Fruit fly (Drosophila melanogaster) whole organism, embryonic: ENCODE results near the gene klar.
A peak's percentile ranks its signal among the peaks of the same experiment; 100 is the strongest.

Experiments used
- Bteb2 ChIP-seq: fragments of 200-800 bp; sonication (Bioruptor generic); optimal IDR thresholded peaks from 2 replicates; lab custom pipeline; 2016; ENCODE audit warnings: missing biosample characterization, missing genetic modification characterization
- CG10543 ChIP-seq: fragments of 200-800 bp; sonication (Bioruptor generic); optimal IDR thresholded peaks from 3 replicates; lab custom pipeline; 2017; ENCODE audit warnings: missing biosample characterization, mild to moderate bottlenecking, missing genetic modification characterization, moderate library complexity
- CG11696 ChIP-seq: fragments of 200-800 bp; sonication (Bioruptor generic); IDR thresholded peaks from 2 replicates; pipeline ENCODE4 v1.3.6; 2022; ENCODE audit warnings: missing biosample characterization, missing genetic modification characterization
- CG13123 ChIP-seq: fragments of 200-800 bp; sonication (Bioruptor generic); optimal IDR thresholded peaks from 2 replicates; lab custom pipeline; 2016; ENCODE audit warnings: missing biosample characterization, missing genetic modification characterization
- CG17568 ChIP-seq: fragments of 200-800 bp; sonication (Bioruptor generic); optimal IDR thresholded peaks from 2 replicates; lab custom pipeline; 2018; ENCODE audit warnings: missing biosample characterization, mild to moderate bottlenecking, missing genetic modification characterization, moderate library complexity
- CG17612 ChIP-seq: fragments of 200-800 bp; sonication (Bioruptor generic); IDR thresholded peaks from 2 replicates; pipeline ENCODE4 v1.3.6; 2022; ENCODE audit warnings: missing biosample characterization, missing genetic modification characterization
- CG17912 ChIP-seq: fragments of 200-800 bp; sonication (Bioruptor generic); optimal IDR thresholded peaks from 2 replicates; lab custom pipeline; 2018; ENCODE audit warnings: missing biosample characterization, mild to moderate bottlenecking, missing genetic modification characterization
- CG2875 ChIP-seq: fragments of 200-800 bp; sonication (Bioruptor generic); optimal IDR thresholded peaks from 2 replicates; lab custom pipeline; 2017; ENCODE audit warnings: missing biosample characterization, mild to moderate bottlenecking, missing genetic modification characterization, missing genetic modification reagents
- CG2889 ChIP-seq: fragments of 200-800 bp; sonication (Bioruptor generic); IDR thresholded peaks from 3 replicates; pipeline ENCODE4 v1.3.6; 2022; ENCODE audit warnings: missing biosample characterization, missing genetic modification characterization
- CG30020 ChIP-seq: fragments of 200-800 bp; optimal IDR thresholded peaks from 2 replicates; lab custom pipeline; 2019; ENCODE audit warnings: missing biosample characterization, mild to moderate bottlenecking, missing genetic modification characterization, moderate library complexity
- CG3065 ChIP-seq: fragments of 200-800 bp; sonication (Bioruptor generic); optimal IDR thresholded peaks from 2 replicates; lab custom pipeline; 2016; ENCODE audit warnings: missing biosample characterization, missing genetic modification characterization
- CG31224 ChIP-seq: fragments of 200-800 bp; sonication (Bioruptor generic); IDR thresholded peaks from 2 replicates; pipeline ENCODE4 v1.3.6; 2022; ENCODE audit warnings: missing biosample characterization, missing genetic modification characterization
- CG31388 ChIP-seq: fragments of 200-800 bp; sonication (Bioruptor generic); optimal IDR thresholded peaks from 2 replicates; lab custom pipeline; 2016; ENCODE audit warnings: missing biosample characterization, missing genetic modification characterization
- CG42726 ChIP-seq: fragments of 200-800 bp; sonication (Bioruptor generic); IDR thresholded peaks from 2 replicates; pipeline ENCODE4 v1.3.6; 2022; ENCODE audit warnings: missing biosample characterization, missing genetic modification characterization; ENCODE audit not compliant: partially characterized antibody
- CG4707 ChIP-seq: fragments of 200-800 bp; sonication (Bioruptor generic); optimal IDR thresholded peaks from 2 replicates; lab custom pipeline; 2018; ENCODE audit warnings: missing biosample characterization, mild to moderate bottlenecking, missing genetic modification characterization, moderate library complexity
- CG4820 ChIP-seq: fragments of 200-800 bp; sonication (Bioruptor generic); optimal IDR thresholded peaks from 3 replicates; lab custom pipeline; 2016; ENCODE audit warnings: missing biosample characterization, missing genetic modification characterization
- CG6272 ChIP-seq: fragments of 200-800 bp; sonication (Bioruptor generic); IDR thresholded peaks from 2 replicates; pipeline ENCODE4 v1.3.6; 2022; ENCODE audit warnings: missing biosample characterization, missing genetic modification characterization
- CG6654 ChIP-seq: fragments of 200-800 bp; sonication (Bioruptor generic); optimal IDR thresholded peaks from 2 replicates; lab custom pipeline; 2017; ENCODE audit warnings: missing biosample characterization, mild to moderate bottlenecking, missing genetic modification characterization
- CG6791 ChIP-seq: fragments of 200-800 bp; sonication (Bioruptor generic); IDR thresholded peaks from 3 replicates; pipeline ENCODE4 v1.3.6; 2022; ENCODE audit warnings: missing biosample characterization, missing genetic modification characterization; ENCODE audit not compliant: partially characterized antibody
- CG6854 ChIP-seq: fragments of 200-800 bp; sonication (Bioruptor generic); optimal IDR thresholded peaks from 3 replicates; lab custom pipeline; 2017; ENCODE audit warnings: missing biosample characterization, mild to moderate bottlenecking, missing genetic modification characterization
- CG7556 ChIP-seq: fragments of 200-800 bp; sonication (Bioruptor generic); optimal IDR thresholded peaks from 2 replicates; lab custom pipeline; 2017; ENCODE audit warnings: missing biosample characterization, mild to moderate bottlenecking, missing genetic modification characterization
- CG7786 ChIP-seq: fragments of 200-800 bp; sonication (Bioruptor generic); optimal IDR thresholded peaks from 2 replicates; lab custom pipeline; 2016; ENCODE audit warnings: missing biosample characterization, missing genetic modification characterization
- E2f1 ChIP-seq: fragments of 200-800 bp; sonication (Bioruptor generic); IDR thresholded peaks from 2 replicates; pipeline ENCODE4 v1.3.6; 2022; ENCODE audit warnings: missing biosample characterization, missing genetic modification characterization
- Ets97D ChIP-seq: fragments of 200-800 bp; sonication (Bioruptor generic); optimal IDR thresholded peaks from 3 replicates; lab custom pipeline; 2016; ENCODE audit warnings: missing biosample characterization, missing genetic modification characterization
- HHEX ChIP-seq: fragments of 200-800 bp; sonication (Bioruptor generic); optimal IDR thresholded peaks from 3 replicates; lab custom pipeline; 2017; ENCODE audit warnings: missing biosample characterization, mild to moderate bottlenecking, missing genetic modification characterization, missing genetic modification reagents
- HLHmδ ChIP-seq: fragments of 200-800 bp; sonication (Bioruptor generic); optimal IDR thresholded peaks from 2 replicates; lab custom pipeline; 2018; ENCODE audit warnings: missing biosample characterization, mild to moderate bottlenecking, missing genetic modification characterization, moderate library complexity
- HmgD ChIP-seq: fragments of 200-800 bp; sonication (Bioruptor generic); optimal IDR thresholded peaks from 3 replicates; lab custom pipeline; 2016; ENCODE audit warnings: missing biosample characterization, missing genetic modification characterization
- Lhr ChIP-seq: fragments of 200-800 bp; sonication (Bioruptor generic); optimal IDR thresholded peaks from 3 replicates; lab custom pipeline; 2017; ENCODE audit warnings: mild to moderate bottlenecking, missing biosample characterization, missing genetic modification reagents, missing genetic modification characterization
- Max ChIP-seq: fragments of 200-800 bp; sonication (Bioruptor generic); optimal IDR thresholded peaks from 2 replicates; lab custom pipeline; 2016; ENCODE audit warnings: missing biosample characterization, mild to moderate bottlenecking, missing genetic modification characterization
- Med ChIP-seq: fragments of 200-800 bp; sonication (Bioruptor generic); peaks from one replicate; lab custom pipeline; 2016; ENCODE audit warnings: missing biosample characterization, missing genetic modification characterization, mild to moderate bottlenecking, inconsistent platforms, moderate library complexity
- NK7.1 ChIP-seq: fragments of 200-800 bp; sonication (Bioruptor generic); optimal IDR thresholded peaks from 3 replicates; lab custom pipeline; 2016; ENCODE audit warnings: missing biosample characterization, missing genetic modification characterization
- Nf-YA ChIP-seq: fragments of 200-800 bp; sonication (Bioruptor generic); IDR thresholded peaks from 2 replicates; pipeline ENCODE4 v1.3.6; 2022; ENCODE audit warnings: missing biosample characterization, missing genetic modification characterization
- Nf-YB ChIP-seq: fragments of 200-800 bp; sonication (Bioruptor generic); optimal IDR thresholded peaks from 3 replicates; lab custom pipeline; 2019; ENCODE audit warnings: missing biosample characterization, mild to moderate bottlenecking, missing genetic modification characterization, moderate library complexity
- bbx ChIP-seq: fragments of 200-800 bp; sonication (Bioruptor generic); IDR thresholded peaks from 2 replicates; pipeline ENCODE4 v1.3.6; 2022; ENCODE audit warnings: missing biosample characterization, missing genetic modification characterization; ENCODE audit not compliant: partially characterized antibody
- cg ChIP-seq: fragments of 200-800 bp; sonication (Bioruptor generic); optimal IDR thresholded peaks from 3 replicates; lab custom pipeline; 2019; ENCODE audit warnings: missing biosample characterization, mild to moderate bottlenecking, missing genetic modification characterization, moderate library complexity
- chif ChIP-seq, 2 experiments: fragments of 200-800 bp; sonication (Bioruptor generic); optimal IDR thresholded peaks; 3 replicates each; lab custom pipeline; 2016; ENCODE audit warnings: missing biosample characterization in 2 of 2, missing genetic modification characterization in 2 of 2
- da ChIP-seq: fragments of 200-800 bp; sonication (Bioruptor generic); optimal IDR thresholded peaks from 2 replicates; lab custom pipeline; 2016; ENCODE audit warnings: missing biosample characterization, missing genetic modification characterization
- dmrt11E ChIP-seq: fragments of 200-800 bp; sonication (Bioruptor generic); optimal IDR thresholded peaks from 3 replicates; lab custom pipeline; 2018; ENCODE audit warnings: missing biosample characterization, mild to moderate bottlenecking, missing genetic modification characterization, moderate library complexity
- gem ChIP-seq: fragments of 200-800 bp; sonication (Bioruptor generic); optimal IDR thresholded peaks from 2 replicates; lab custom pipeline; 2019; ENCODE audit warnings: missing biosample characterization, mild to moderate bottlenecking, missing genetic modification characterization, moderate library complexity
- her ChIP-seq: fragments of 200-800 bp; sonication (Bioruptor generic); optimal IDR thresholded peaks from 2 replicates; lab custom pipeline; 2016; ENCODE audit warnings: missing biosample characterization, missing genetic modification characterization
- inv ChIP-seq: fragments of 200-800 bp; sonication (Bioruptor generic); IDR thresholded peaks from 2 replicates; pipeline ENCODE4 v1.3.6; 2022; ENCODE audit warnings: missing biosample characterization, missing genetic modification characterization; ENCODE audit not compliant: partially characterized antibody
- jing ChIP-seq: fragments of 200-800 bp; sonication (Bioruptor generic); optimal IDR thresholded peaks from 2 replicates; lab custom pipeline; 2018; ENCODE audit warnings: missing biosample characterization, mild to moderate bottlenecking, missing genetic modification characterization
- ken ChIP-seq: fragments of 200-800 bp; sonication (Bioruptor generic); IDR thresholded peaks from 3 replicates; pipeline ENCODE4 v1.3.6; 2022; ENCODE audit warnings: missing biosample characterization, missing genetic modification characterization
- maf-S ChIP-seq: fragments of 200-800 bp; sonication (Bioruptor generic); optimal IDR thresholded peaks from 2 replicates; lab custom pipeline; 2016; ENCODE audit warnings: missing biosample characterization, missing genetic modification characterization
- mam ChIP-seq: fragments of 200-800 bp; sonication (Bioruptor generic); optimal IDR thresholded peaks from 3 replicates; lab custom pipeline; 2016; ENCODE audit warnings: missing biosample characterization, missing genetic modification characterization
- pb ChIP-seq: fragments of 200-800 bp; sonication (Bioruptor generic); optimal IDR thresholded peaks from 3 replicates; lab custom pipeline; 2016; ENCODE audit warnings: missing biosample characterization, missing genetic modification characterization
- pros ChIP-seq: fragments of 200-800 bp; sonication (Bioruptor generic); optimal IDR thresholded peaks from 3 replicates; lab custom pipeline; 2019; ENCODE audit warnings: missing biosample characterization, mild to moderate bottlenecking, missing genetic modification characterization, moderate library complexity
- ranshi ChIP-seq: fragments of 200-800 bp; sonication (Bioruptor generic); IDR thresholded peaks from 2 replicates; pipeline ENCODE4 v1.3.6; 2022; ENCODE audit warnings: missing biosample characterization, missing genetic modification characterization
- tna ChIP-seq: fragments of 200-800 bp; sonication (Bioruptor generic); IDR thresholded peaks from 2 replicates; pipeline ENCODE4 v1.3.6; 2022; ENCODE audit warnings: missing biosample characterization, missing genetic modification characterization; ENCODE audit not compliant: partially characterized antibody
- tup ChIP-seq: fragments of 200-800 bp; sonication (Bioruptor generic); optimal IDR thresholded peaks from 2 replicates; lab custom pipeline; 2016; ENCODE audit warnings: missing biosample characterization, mild to moderate bottlenecking, missing genetic modification characterization, moderate library complexity

The klar gene

dm6 chr3L:441035-441604 is 99.3 kb downstream of the klar start (continued):
- TF ChIP-seq HHEX (GFP tag; lab: Kevin White, UChicago) = peak; percentile 91
- no peak for TF ChIP-seq pros
- TF ChIP-seq gem (tag; lab: Kevin White, UChicago) = peak; percentile 88
- peak; percentile 79 for TF ChIP-seq CG2889 (GFP tag; lab: Robert Waterston, UW)
- TF ChIP-seq Nf-YA (GFP tag; lab: Robert Waterston, UW) = peak; percentile 80
- no peak for TF ChIP-seq pb (GFP tag; lab: Kevin White, UChicago)
- peak; percentile 53 for TF ChIP-seq CG31388
- TF ChIP-seq tna = no peak
- TF ChIP-seq bbx (GFP tag; lab: Robert Waterston, UW) = no peak
- peak; percentile 89 for TF ChIP-seq E2f1
- TF ChIP-seq jing (GFP tag; lab: Kevin White, UChicago) = peak; percentile 38
- no peak for TF ChIP-seq Ets97D (GFP tag; lab: Kevin White, UChicago)
- TF ChIP-seq maf-S (GFP tag; lab: Kevin White, UChicago) = peak; percentile 28
- no peak for TF ChIP-seq HmgD (GFP tag; lab: Kevin White, UChicago)
- TF ChIP-seq ranshi (GFP tag; lab: Robert Waterston, UW) = peak; percentile 85
- no peak for TF ChIP-seq CG30020
- 0 out of 2 replicates have a peak, but pooled peaks have one; percentile 22 for TF ChIP-seq CG42726 (GFP tag; lab: Robert Waterston, UW)
- peak; percentile 88 for TF ChIP-seq CG31224
- no peak for TF ChIP-seq chif (GFP tag; optimal IDR thresholded peaks at IDR 0.05; lab: Kevin White, UChicago)
- TF ChIP-seq CG6791 = no peak
- no peak for TF ChIP-seq inv (GFP tag; lab: Robert Waterston, UW)
- TF ChIP-seq CG17612 = peak; percentile 80
- TF ChIP-seq ken = 0 out of 3 replicates have a peak, but pooled peaks have one; percentile 3
- TF ChIP-seq tup = peak; percentile 51
- peak; percentile 85 for TF ChIP-seq CG10543 (GFP tag; lab: Kevin White, UChicago)
- TF ChIP-seq cg = no peak
- TF ChIP-seq Nf-YB (GFP tag; lab: Kevin White, UChicago) = peak; percentile 56
- peak; percentile 38 for TF ChIP-seq CG4820 (GFP tag; lab: Kevin White, UChicago)
- peak; percentile 82 for TF ChIP-seq CG6854 (GFP tag; lab: Kevin White, UChicago)
- no peak for TF ChIP-seq Lhr (GFP tag; lab: Kevin White, UChicago)
- TF ChIP-seq dmrt11E = no peak
- TF ChIP-seq CG6654 = no peak
- peak; percentile 35 for TF ChIP-seq Bteb2 (GFP tag; lab: Kevin White, UChicago)
- TF ChIP-seq CG6272 (GFP tag; lab: Robert Waterston, UW) = peak; percentile 78
- TF ChIP-seq CG13123 (GFP tag; lab: Kevin White, UChicago) = no peak
- TF ChIP-seq NK7.1 (GFP tag; lab: Kevin White, UChicago) = peak; percentile 22
- TF ChIP-seq Max (GFP tag; lab: Kevin White, UChicago) = peak; percentile 50
- peak; percentile 89 for TF ChIP-seq Med (GFP tag; lab: Kevin White, UChicago)
- no peak for TF ChIP-seq CG4707 (GFP tag; lab: Kevin White, UChicago)
- TF ChIP-seq CG17568 (GFP tag; lab: Kevin White, UChicago) = peak; percentile 48
- peak; percentile 60 for TF ChIP-seq CG2875 (GFP tag; lab: Kevin White, UChicago)
- peak; percentile 66 for TF ChIP-seq CG7786 (GFP tag; lab: Kevin White, UChicago)
- TF ChIP-seq da = no peak
- TF ChIP-seq CG3065 (GFP tag; lab: Kevin White, UChicago) = no peak
- TF ChIP-seq her (GFP tag; lab: Kevin White, UChicago) = no peak
- peak; percentile 90 for TF ChIP-seq CG7556
- no peak for TF ChIP-seq HLHmδ (GFP tag; lab: Kevin White, UChicago)
- no peak for TF ChIP-seq CG17912
- TF ChIP-seq CG11696 = peak; percentile 79
- peak; percentile 49 for TF ChIP-seq mam
